Worm (Caenorhabditis elegans) whole organism, L4 larva: Measurements from ENCODE around the gene ZK809.9.

Experiments used
- D1046.2 ChIP-seq: fragments of 200-800 bp; sonication (Bioruptor generic); IDR thresholded peaks from 2 replicates; pipeline ENCODE4 v1.3.6; 2022; ENCODE audit warnings: missing genetic modification characterization, missing compliant biosample characterization
- aly-2 ChIP-seq: sonication (generic microtip); optimal IDR thresholded peaks from 2 replicates; lab custom pipeline; 2018; ENCODE audit warnings: missing biosample characterization, missing genetic modification characterization
- ama-1 ChIP-seq: fragments of 150-350 bp; optimal IDR thresholded peaks from 2 replicates; lab custom pipeline; 2014; ENCODE audit warnings: inconsistent platforms, mixed read lengths
- ceh-28 ChIP-seq: fragments of 150-350 bp; optimal IDR thresholded peaks from 2 replicates; lab custom pipeline; 2014; ENCODE audit warnings: missing biosample characterization, missing genetic modification reagents, missing genetic modification characterization
- daf-16 ChIP-seq, 3 experiments: sonication (generic microtip); optimal IDR thresholded peaks; 2 replicates each; lab custom pipeline; 2016 to 2017; ENCODE audit warnings: missing genetic modification characterization in 3 of 3, missing genetic modification reagents in 3 of 3, mild to moderate bottlenecking in 2 of 3, missing compliant biosample characterization in 2 of 3, missing biosample characterization in 1 of 3, moderate library complexity in 1 of 3
- lim-7 ChIP-seq: fragments of 200-800 bp; sonication (Bioruptor generic); IDR thresholded peaks from 2 replicates; pipeline ENCODE4 v1.3.6; 2022; ENCODE audit warnings: missing genetic modification characterization, missing compliant biosample characterization
- lin-39 ChIP-seq: fragments of 150-350 bp; optimal IDR thresholded peaks from 2 replicates; lab custom pipeline; 2014; ENCODE audit warnings: missing biosample characterization, missing genetic modification reagents, missing genetic modification characterization
- mep-1 ChIP-seq: fragments of 150-350 bp; sonication (generic microtip); optimal IDR thresholded peaks from 3 replicates; lab custom pipeline; 2014; ENCODE audit warnings: missing biosample characterization, missing genetic modification characterization
- nhr-25 ChIP-seq: sonication (generic microtip); optimal IDR thresholded peaks from 2 replicates; lab custom pipeline; 2017; ENCODE audit warnings: missing genetic modification characterization, mild to moderate bottlenecking, missing compliant biosample characterization, antibody characterized with exemption, moderate library complexity, borderline replicate concordance; ENCODE audit not compliant: insufficient read depth
- skn-1 ChIP-seq: fragments of 150-350 bp; optimal IDR thresholded peaks from 2 replicates; lab custom pipeline; 2014; ENCODE audit warnings: missing biosample characterization, missing genetic modification characterization

- no peak for TF ChIP-seq daf-16 (GFP tag; optimal IDR thresholded peaks at IDR 0.05; lab: Kevin White, UChicago)
- no peak for TF ChIP-seq daf-16 (tag; optimal IDR thresholded peaks at IDR 0.05; lab: Kevin White, UChicago)
- no peak for TF ChIP-seq ceh-28
- no peak for TF ChIP-seq aly-2 (tag; lab: Kevin White, UChicago)
- no peak for TF ChIP-seq mep-1 (tag; lab: Kevin White, UChicago)
- no peak for TF ChIP-seq D1046.2 (GFP tag; lab: Robert Waterston, UW)
- TF ChIP-seq lin-39 (tag; lab: Kevin White, UChicago) = no peak
- TF ChIP-seq lim-7 (GFP tag; lab: Robert Waterston, UW) = no peak
- TF ChIP-seq nhr-25 = no peak
- TF ChIP-seq ama-1 = no peak
- TF ChIP-seq skn-1 (tag; lab: Kevin White, UChicago) = no peak
These were observed 48.2 kb downstream of the ZK809.9 start for ce11 chrIV:11713289-11713688.
